Worm (Caenorhabditis elegans): ENCODE measurements around the gene Y75B8A.44.

- TF ChIP-seq rpc-1 (optimal IDR thresholded peaks at IDR 0.05) (no peak), rpc-1 (tag; optimal IDR thresholded peaks at IDR 0.05) (no peak), ceh-79 (tag; optimal IDR thresholded peaks at IDR 0.05) (no peak), dox-1 (GFP tag; IDR thresholded peaks at IDR 0.05) (no peak), cebp-2 (GFP tag; IDR thresholded peaks at IDR 0.05) (no peak), nhr-90 (tag; optimal IDR thresholded peaks at IDR 0.05) (no peak), ztf-6 (GFP tag; IDR thresholded peaks at IDR 0.05) (no peak), ccch-3 (GFP tag; optimal IDR thresholded peaks at IDR 0.05) (no peak), hsf-1 (GFP tag; IDR thresholded peaks at IDR 0.05) (no peak), lin-54 (GFP tag; optimal IDR thresholded peaks at IDR 0.05) (no peak), efl-1 (GFP tag; optimal IDR thresholded peaks at IDR 0.05) (no peak), lir-1 (GFP tag; conservative IDR thresholded peaks at IDR 0.05) (no peak)
These were observed 35.9 kb downstream of the Y75B8A.44 start for ce11 chrIII:12230195-12230594.
